Fruit fly (Drosophila melanogaster) S2 (cell line): ENCODE results near the gene Nost.

Experiments used
- CG8478 ChIP-seq: fragments of >200 bp; optimal IDR thresholded peaks from 2 replicates; lab custom pipeline; 2018
- CTCF ChIP-seq, 2 experiments: fragments of >200 bp; optimal IDR thresholded peaks; 2 replicates each; lab custom pipeline; 2018

- TF ChIP-seq CG8478 (lab: Kevin White, UChicago), result no peak
- no peak for TF ChIP-seq CTCF (optimal IDR thresholded peaks at IDR 0.05; lab: Kevin White, UChicago)
These were observed 25.7 kb upstream of the Nost start for dm6 chrX:9004333-9004732.
